Fruit fly (Drosophila melanogaster) whole organism, embryonic: ENCODE results near the gene Porin2.

Experiments
- Asciz ChIP-seq: fragments of 200-800 bp; sonication (Bioruptor generic); optimal IDR thresholded peaks from 2 replicates; lab custom pipeline; 2017; ENCODE audit warnings: missing biosample characterization, mild to moderate bottlenecking, missing genetic modification characterization, missing genetic modification reagents
- Bgb ChIP-seq: fragments of 200-800 bp; sonication (Bioruptor generic); IDR thresholded peaks from 2 replicates; pipeline ENCODE4 v1.3.6; 2022; ENCODE audit warnings: missing biosample characterization, missing genetic modification characterization; ENCODE audit not compliant: partially characterized antibody
- C15 ChIP-seq: fragments of 200-800 bp; sonication (Bioruptor generic); IDR thresholded peaks from 3 replicates; pipeline ENCODE4 v1.3.6; 2022; ENCODE audit warnings: missing biosample characterization, missing genetic modification characterization
- CG11456 ChIP-seq: fragments of 200-800 bp; sonication (Bioruptor generic); IDR thresholded peaks from 3 replicates; pipeline ENCODE4 v1.3.6; 2022; ENCODE audit warnings: missing biosample characterization, missing genetic modification characterization
- CG14014 ChIP-seq: fragments of 200-800 bp; sonication (Bioruptor generic); IDR thresholded peaks from 2 replicates; pipeline ENCODE4 v1.3.6; 2022; ENCODE audit warnings: missing biosample characterization, missing genetic modification characterization
- CG14667 ChIP-seq: fragments of 200-800 bp; sonication (Bioruptor generic); IDR thresholded peaks from 2 replicates; pipeline ENCODE4 v1.3.6; 2022; ENCODE audit warnings: missing biosample characterization, missing genetic modification characterization
- CG15011 ChIP-seq: fragments of 200-800 bp; sonication (Bioruptor generic); optimal IDR thresholded peaks from 3 replicates; lab custom pipeline; 2018; ENCODE audit warnings: missing biosample characterization, mild to moderate bottlenecking, missing genetic modification characterization
- CG1647 ChIP-seq: fragments of 200-800 bp; sonication (Bioruptor generic); optimal IDR thresholded peaks from 3 replicates; lab custom pipeline; 2016; ENCODE audit warnings: missing biosample characterization, missing genetic modification characterization
- CG17186 ChIP-seq: fragments of 200-800 bp; sonication (Bioruptor generic); optimal IDR thresholded peaks from 3 replicates; lab custom pipeline; 2017; ENCODE audit warnings: missing biosample characterization, missing genetic modification reagents, missing genetic modification characterization
- CG17359 ChIP-seq: fragments of 200-800 bp; sonication (Bioruptor generic); optimal IDR thresholded peaks from 3 replicates; lab custom pipeline; 2018; ENCODE audit warnings: missing biosample characterization, mild to moderate bottlenecking, missing genetic modification characterization, moderate library complexity
- CG18262 ChIP-seq: fragments of 200-800 bp; optimal IDR thresholded peaks from 3 replicates; lab custom pipeline; 2019; ENCODE audit warnings: missing biosample characterization, mild to moderate bottlenecking, missing genetic modification characterization, moderate library complexity
- CG18476 ChIP-seq: fragments of 200-800 bp; sonication (Bioruptor generic); optimal IDR thresholded peaks from 2 replicates; lab custom pipeline; 2016; ENCODE audit warnings: missing biosample characterization, mild to moderate bottlenecking, missing genetic modification characterization
- CG2129 ChIP-seq: fragments of 200-800 bp; sonication (Bioruptor generic); IDR thresholded peaks from 2 replicates; pipeline ENCODE4 v1.3.6; 2022; ENCODE audit warnings: missing biosample characterization, missing genetic modification characterization; ENCODE audit not compliant: partially characterized antibody
- CG2678 ChIP-seq: fragments of 200-800 bp; sonication (Bioruptor generic); optimal IDR thresholded peaks from 3 replicates; lab custom pipeline; 2019; ENCODE audit warnings: missing biosample characterization, mild to moderate bottlenecking, missing genetic modification characterization, moderate library complexity
- CG31365 ChIP-seq: fragments of 200-800 bp; sonication (Bioruptor generic); optimal IDR thresholded peaks from 2 replicates; lab custom pipeline; 2018; ENCODE audit warnings: missing biosample characterization, mild to moderate bottlenecking, missing genetic modification characterization
- CG3163 ChIP-seq: fragments of 200-800 bp; sonication (Bioruptor generic); optimal IDR thresholded peaks from 3 replicates; lab custom pipeline; 2016; ENCODE audit warnings: missing biosample characterization, missing genetic modification characterization
- CG3838 ChIP-seq: fragments of 200-800 bp; sonication (Bioruptor generic); optimal IDR thresholded peaks from 3 replicates; lab custom pipeline; 2016; ENCODE audit warnings: missing biosample characterization, missing genetic modification characterization
- CG43689 ChIP-seq: fragments of 200-800 bp; sonication (Bioruptor generic); IDR thresholded peaks from 2 replicates; pipeline ENCODE4 v1.3.6; 2022; ENCODE audit warnings: missing biosample characterization, missing genetic modification characterization
- CG6854 ChIP-seq: fragments of 200-800 bp; sonication (Bioruptor generic); optimal IDR thresholded peaks from 3 replicates; lab custom pipeline; 2017; ENCODE audit warnings: missing biosample characterization, mild to moderate bottlenecking, missing genetic modification characterization
- CG7372 ChIP-seq: fragments of 200-800 bp; sonication (Bioruptor generic); IDR thresholded peaks from 2 replicates; pipeline ENCODE4 v1.3.6; 2022; ENCODE audit warnings: missing biosample characterization, missing genetic modification characterization
- CG7745 ChIP-seq: fragments of 200-800 bp; sonication (Bioruptor generic); optimal IDR thresholded peaks from 2 replicates; lab custom pipeline; 2018; ENCODE audit warnings: missing biosample characterization, mild to moderate bottlenecking, missing genetic modification characterization, moderate library complexity
- CG8388 ChIP-seq: fragments of 200-800 bp; sonication (Bioruptor generic); optimal IDR thresholded peaks from 2 replicates; lab custom pipeline; 2019; ENCODE audit warnings: missing biosample characterization, mild to moderate bottlenecking, missing genetic modification characterization, moderate library complexity
- CG8924 ChIP-seq: fragments of 200-800 bp; optimal IDR thresholded peaks from 3 replicates; lab custom pipeline; 2019; ENCODE audit warnings: missing biosample characterization, mild to moderate bottlenecking, missing genetic modification characterization, moderate library complexity
- CG9215 ChIP-seq: fragments of 200-800 bp; sonication (Bioruptor generic); IDR thresholded peaks from 2 replicates; pipeline ENCODE4 v1.3.6; 2022; ENCODE audit warnings: missing biosample characterization, missing genetic modification characterization
- CkIIα-i1 ChIP-seq: fragments of 200-800 bp; sonication (Bioruptor generic); IDR thresholded peaks from 2 replicates; pipeline ENCODE4 v1.3.6; 2022; ENCODE audit warnings: missing biosample characterization, missing genetic modification characterization
- Ets65A ChIP-seq: fragments of 200-800 bp; sonication (Bioruptor generic); peaks from one replicate; lab custom pipeline; 2016; ENCODE audit warnings: missing biosample characterization, missing genetic modification characterization
- Ets97D ChIP-seq: fragments of 200-800 bp; sonication (Bioruptor generic); optimal IDR thresholded peaks from 3 replicates; lab custom pipeline; 2016; ENCODE audit warnings: missing biosample characterization, missing genetic modification characterization
- GATAe ChIP-seq: fragments of 200-800 bp; sonication (Bioruptor generic); conservative IDR thresholded peaks from 2 replicates; pipeline ENCODE4 v1.3.6; 2022; ENCODE audit warnings: missing biosample characterization, missing genetic modification characterization
- Gug ChIP-seq: fragments of 200-800 bp; sonication (Bioruptor generic); IDR thresholded peaks from 4 replicates; pipeline ENCODE4 v1.3.6; 2022; ENCODE audit warnings: missing biosample characterization, missing genetic modification characterization
- HLH4C ChIP-seq: fragments of 200-800 bp; sonication (Bioruptor generic); IDR thresholded peaks from 3 replicates; pipeline ENCODE4 v1.3.6; 2022; ENCODE audit warnings: missing biosample characterization, missing genetic modification characterization; ENCODE audit not compliant: partially characterized antibody
- Mad ChIP-seq: fragments of 200-800 bp; sonication (Bioruptor generic); optimal IDR thresholded peaks from 2 replicates; lab custom pipeline; 2016; ENCODE audit warnings: missing biosample characterization, missing genetic modification characterization
- Med ChIP-seq: fragments of 200-800 bp; sonication (Bioruptor generic); peaks from one replicate; lab custom pipeline; 2016; ENCODE audit warnings: missing biosample characterization, missing genetic modification characterization, mild to moderate bottlenecking, inconsistent platforms, moderate library complexity
- Neu2 ChIP-seq: fragments of 200-800 bp; sonication (Bioruptor generic); optimal IDR thresholded peaks from 3 replicates; lab custom pipeline; 2016; ENCODE audit warnings: missing biosample characterization, missing genetic modification characterization, borderline replicate concordance
- Oli ChIP-seq: fragments of 200-800 bp; sonication (Bioruptor generic); optimal IDR thresholded peaks from 2 replicates; lab custom pipeline; 2018; ENCODE audit warnings: missing biosample characterization, mild to moderate bottlenecking, missing genetic modification characterization, moderate library complexity
- ase ChIP-seq: fragments of 200-800 bp; sonication (Bioruptor generic); IDR thresholded peaks from 3 replicates; pipeline ENCODE4 v1.3.6; 2022; ENCODE audit warnings: missing biosample characterization, missing genetic modification characterization
- bigmax ChIP-seq: fragments of 200-800 bp; sonication (Bioruptor generic); optimal IDR thresholded peaks from 2 replicates; lab custom pipeline; 2018; ENCODE audit warnings: missing biosample characterization, mild to moderate bottlenecking, missing genetic modification characterization
- danr ChIP-seq: fragments of 200-800 bp; sonication (Bioruptor generic); IDR thresholded peaks from 2 replicates; pipeline ENCODE4 v1.3.6; 2022; ENCODE audit warnings: missing biosample characterization, missing genetic modification characterization
- emc ChIP-seq: fragments of 200-800 bp; sonication (Bioruptor generic); optimal IDR thresholded peaks from 2 replicates; lab custom pipeline; 2016; ENCODE audit warnings: missing biosample characterization, missing genetic modification characterization
- gsb-n ChIP-seq: fragments of 200-800 bp; sonication (Bioruptor generic); optimal IDR thresholded peaks from 3 replicates; lab custom pipeline; 2018; ENCODE audit warnings: missing biosample characterization, mild to moderate bottlenecking, missing genetic modification characterization
- ind ChIP-seq: fragments of 200-800 bp; sonication (Bioruptor generic); optimal IDR thresholded peaks from 3 replicates; lab custom pipeline; 2016; ENCODE audit warnings: missing biosample characterization, missing genetic modification characterization
- insv ChIP-seq, 2 experiments: fragments of 200-800 bp; sonication (Bioruptor generic); optimal IDR thresholded peaks; 3 replicates each; lab custom pipeline; 2016 to 2018; ENCODE audit warnings: missing biosample characterization in 2 of 2, missing genetic modification characterization in 2 of 2
- mld ChIP-seq: fragments of 200-800 bp; sonication (Bioruptor generic); IDR thresholded peaks from 3 replicates; pipeline ENCODE4 v1.3.6; 2022; ENCODE audit warnings: missing biosample characterization, missing genetic modification characterization; ENCODE audit not compliant: partially characterized antibody
- nau ChIP-seq: fragments of 200-800 bp; sonication (Bioruptor generic); optimal IDR thresholded peaks from 3 replicates; lab custom pipeline; 2017; ENCODE audit warnings: missing biosample characterization, mild to moderate bottlenecking, missing genetic modification characterization, missing genetic modification reagents
- p53 ChIP-seq: fragments of 200-800 bp; sonication (Bioruptor generic); optimal IDR thresholded peaks from 2 replicates; lab custom pipeline; 2016; ENCODE audit warnings: missing biosample characterization, missing genetic modification characterization
- ro ChIP-seq: fragments of 200-800 bp; sonication (Bioruptor generic); IDR thresholded peaks from 2 replicates; pipeline ENCODE4 v1.3.6; 2022; ENCODE audit warnings: missing biosample characterization, missing genetic modification characterization
- stc ChIP-seq: fragments of 200-800 bp; sonication (Bioruptor generic); IDR thresholded peaks from 2 replicates; pipeline ENCODE4 v1.3.6; 2022; ENCODE audit warnings: missing biosample characterization, missing genetic modification characterization
- tll ChIP-seq, 2 experiments: fragments of 200-800 bp in 1 of 2; fragments of >200 bp in 1 of 2; sonication (Bioruptor generic) in 1 of 2; optimal IDR thresholded peaks; 2 replicates each; lab custom pipeline; 2017 to 2019; ENCODE audit warnings: missing biosample characterization in 2 of 2, missing genetic modification characterization in 2 of 2, mild to moderate bottlenecking in 1 of 2, moderate library complexity in 1 of 2
- toy ChIP-seq: fragments of 200-800 bp; sonication (Bioruptor generic); IDR thresholded peaks from 2 replicates; pipeline ENCODE4 v1.3.6; 2022; ENCODE audit warnings: missing biosample characterization, missing genetic modification characterization
- zf30C ChIP-seq: fragments of 200-800 bp; sonication (Bioruptor generic); optimal IDR thresholded peaks from 3 replicates; lab custom pipeline; 2018; ENCODE audit warnings: missing biosample characterization, mild to moderate bottlenecking, missing genetic modification characterization

Gene Porin2

DNA sequence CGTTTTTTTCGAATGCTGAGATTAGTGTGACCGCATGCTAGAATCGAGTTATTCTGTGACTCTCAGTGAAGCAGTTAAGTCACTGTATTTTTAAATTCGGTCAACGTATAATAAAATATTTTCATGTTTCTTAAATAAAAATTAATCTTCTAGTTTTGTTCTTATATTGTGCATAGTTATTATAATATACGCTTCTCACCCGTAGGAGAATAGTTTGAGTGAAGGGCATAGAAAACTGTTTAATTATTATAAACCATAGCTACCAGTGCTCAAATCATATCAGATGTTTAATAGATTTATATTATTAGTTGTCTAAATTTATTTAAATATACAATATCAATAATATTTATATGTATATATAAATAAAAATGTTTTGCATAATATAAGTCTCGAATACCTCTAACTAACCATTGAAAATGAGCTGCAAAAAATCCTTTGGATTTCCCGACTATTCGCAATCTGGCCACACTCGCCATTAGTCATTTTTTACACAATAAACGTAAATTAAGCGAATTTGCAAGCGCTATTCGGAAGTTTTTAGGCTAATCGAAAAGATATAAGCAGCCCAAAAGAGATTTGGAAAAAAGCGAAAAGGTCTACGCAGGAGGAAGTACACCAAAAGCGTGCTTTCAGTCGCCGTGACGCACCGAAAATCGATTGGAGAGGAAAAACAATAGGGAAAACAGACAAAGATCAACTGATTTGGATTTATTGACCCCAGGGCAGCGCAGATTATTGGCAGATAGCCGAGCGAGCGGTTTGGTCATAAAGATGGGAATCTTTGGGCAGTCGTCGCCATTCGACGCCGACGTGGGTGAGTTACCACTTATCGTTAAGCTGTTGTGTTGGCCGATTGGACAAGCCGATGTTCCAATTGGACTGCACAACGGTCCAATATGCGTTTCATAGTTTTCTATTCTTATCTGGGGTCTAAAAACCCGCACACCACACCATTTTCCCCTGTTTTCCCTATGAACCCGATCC lies 11.5 kb upstream of the Porin2 start, which contains the start of the genes aurB and Stam (continued):
- TF ChIP-seq Bgb (GFP tag; lab: Robert Waterston, UW) (no peak), nau (no peak), danr (GFP tag; lab: Robert Waterston, UW) (no peak), CG14667 (0 out of 2 replicates have a peak, but pooled peaks have one; percentile 12), mld (GFP tag; lab: Robert Waterston, UW) (no peak), ro (GFP tag; lab: Robert Waterston, UW) (no peak), CG9215 (GFP tag; lab: Robert Waterston, UW) (no peak), toy (GFP tag; lab: Robert Waterston, UW) (no peak), Asciz (GFP tag; lab: Kevin White, UChicago) (peak; percentile 43), CG15011 (GFP tag; lab: Kevin White, UChicago) (no peak), ase (GFP tag; lab: Robert Waterston, UW) (0 out of 3 replicates have a peak, but pooled peaks have one; percentile 25), CG2129 (GFP tag; lab: Robert Waterston, UW) (no peak), CG31365 (tag; lab: Kevin White, UChicago) (no peak), CG17359 (tag; lab: Kevin White, UChicago) (peak; percentile 51), p53 (no peak), CG1647 (no peak), Oli (tag; lab: Kevin White, UChicago) (peak; percentile 61), CG2678 (peak; percentile 72), CG17186 (GFP tag; lab: Kevin White, UChicago) (no peak), CG3838 (GFP tag; lab: Kevin White, UChicago) (no peak), Mad (no peak), CG11456 (no peak), HLH4C (GFP tag; lab: Robert Waterston, UW) (no peak), C15 (GFP tag; lab: Robert Waterston, UW) (no peak), CG18262 (tag; lab: Kevin White, UChicago) (peak; percentile 69), CG43689 (GFP tag; lab: Robert Waterston, UW) (no peak), emc (GFP tag; lab: Kevin White, UChicago) (no peak), CG18476 (GFP tag; lab: Kevin White, UChicago) (no peak), CG6854 (GFP tag; lab: Kevin White, UChicago) (no peak), bigmax (GFP tag; lab: Kevin White, UChicago) (no peak), gsb-n (peak; percentile 62), stc (GFP tag; lab: Robert Waterston, UW) (no peak), CkIIα-i1 (GFP tag; lab: Robert Waterston, UW) (no peak), insv (GFP tag; optimal IDR thresholded peaks at IDR 0.05; lab: Kevin White, UChicago) (peak; percentile 90 to 98), ind (peak; percentile 15), CG8924 (tag; lab: Kevin White, UChicago) (peak; percentile 80), Med (GFP tag; lab: Kevin White, UChicago) (peak; percentile 3), Ets97D (GFP tag; lab: Kevin White, UChicago) (peak; percentile 11), CG7372 (no peak), GATAe (GFP tag; lab: Robert Waterston, UW) (no peak), CG7745 (tag; lab: Kevin White, UChicago) (no peak), CG8388 (GFP tag; lab: Kevin White, UChicago) (peak; percentile 72), Ets65A (GFP tag; lab: Kevin White, UChicago) (peak; percentile 56), Neu2 (GFP tag; lab: Kevin White, UChicago) (no peak), tll (GFP tag; optimal IDR thresholded peaks at IDR 0.05; lab: Kevin White, UChicago) (no peak), CG3163 (GFP tag; lab: Kevin White, UChicago) (no peak), zf30C (GFP tag; lab: Kevin White, UChicago) (no peak), CG14014 (GFP tag; lab: Robert Waterston, UW) (no peak), Gug (no peak)
